Fruit fly (Drosophila melanogaster) whole organism, embryonic: Measurements from ENCODE around the gene CG8191.

ENCODE experiments used
- B-H1 ChIP-seq: fragments of 200-800 bp; sonication (Bioruptor generic); IDR thresholded peaks from 3 replicates; pipeline ENCODE4 v1.3.6; 2022; ENCODE audit warnings: missing biosample characterization, missing genetic modification characterization
- CG10267 ChIP-seq: fragments of 200-800 bp; sonication (Bioruptor generic); optimal IDR thresholded peaks from 2 replicates; lab custom pipeline; 2018; ENCODE audit warnings: missing biosample characterization, mild to moderate bottlenecking, missing genetic modification characterization, moderate library complexity
- CG10462 ChIP-seq: fragments of 200-800 bp; sonication (Bioruptor generic); optimal IDR thresholded peaks from 2 replicates; lab custom pipeline; 2016; ENCODE audit warnings: missing biosample characterization, missing genetic modification characterization
- CG11093 ChIP-seq: fragments of 200-800 bp; sonication (Bioruptor generic); IDR thresholded peaks from 3 replicates; pipeline ENCODE4 v1.3.6; 2022; ENCODE audit warnings: missing biosample characterization, missing genetic modification characterization
- CG12071 ChIP-seq: fragments of 200-800 bp; sonication (Bioruptor generic); optimal IDR thresholded peaks from 3 replicates; lab custom pipeline; 2018; ENCODE audit warnings: missing biosample characterization, mild to moderate bottlenecking, missing genetic modification characterization
- CG14050 ChIP-seq: fragments of 200-800 bp; sonication (Bioruptor generic); IDR thresholded peaks from 3 replicates; pipeline ENCODE4 v1.3.6; 2022; ENCODE audit warnings: missing biosample characterization, missing genetic modification characterization
- CG15479 ChIP-seq: fragments of 200-800 bp; sonication (Bioruptor generic); optimal IDR thresholded peaks from 3 replicates; lab custom pipeline; 2019; ENCODE audit warnings: missing biosample characterization, mild to moderate bottlenecking, missing genetic modification characterization, moderate library complexity
- CG18011 ChIP-seq: fragments of 200-800 bp; sonication (Bioruptor generic); optimal IDR thresholded peaks from 2 replicates; lab custom pipeline; 2017; ENCODE audit warnings: missing biosample characterization, missing genetic modification characterization, mild to moderate bottlenecking, moderate library complexity, missing genotype
- CG2199 ChIP-seq: fragments of 200-800 bp; sonication (Bioruptor generic); IDR thresholded peaks from 3 replicates; pipeline ENCODE4 v1.3.6; 2022; ENCODE audit warnings: missing biosample characterization, missing genetic modification characterization
- CG31365 ChIP-seq: fragments of 200-800 bp; sonication (Bioruptor generic); optimal IDR thresholded peaks from 2 replicates; lab custom pipeline; 2018; ENCODE audit warnings: missing biosample characterization, mild to moderate bottlenecking, missing genetic modification characterization
- CG6813 ChIP-seq: fragments of 200-800 bp; sonication (Bioruptor generic); optimal IDR thresholded peaks from 2 replicates; lab custom pipeline; 2017; ENCODE audit warnings: missing biosample characterization, missing genetic modification characterization, mild to moderate bottlenecking, moderate library complexity, missing genetic modification reagents
- CG7556 ChIP-seq: fragments of 200-800 bp; sonication (Bioruptor generic); optimal IDR thresholded peaks from 2 replicates; lab custom pipeline; 2017; ENCODE audit warnings: missing biosample characterization, mild to moderate bottlenecking, missing genetic modification characterization
- CG7839 ChIP-seq: fragments of 200-800 bp; sonication (Bioruptor generic); optimal IDR thresholded peaks from 3 replicates; lab custom pipeline; 2018; ENCODE audit warnings: missing biosample characterization, mild to moderate bottlenecking, missing genetic modification characterization, moderate library complexity
- CG8924 ChIP-seq: fragments of 200-800 bp; optimal IDR thresholded peaks from 3 replicates; lab custom pipeline; 2019; ENCODE audit warnings: missing biosample characterization, mild to moderate bottlenecking, missing genetic modification characterization, moderate library complexity
- Dbx ChIP-seq: fragments of 200-800 bp; sonication (Bioruptor generic); IDR thresholded peaks from 3 replicates; pipeline ENCODE4 v1.3.6; 2022; ENCODE audit warnings: missing biosample characterization, missing genetic modification characterization
- Ets97D ChIP-seq: fragments of 200-800 bp; sonication (Bioruptor generic); optimal IDR thresholded peaks from 3 replicates; lab custom pipeline; 2016; ENCODE audit warnings: missing biosample characterization, missing genetic modification characterization
- Med ChIP-seq: fragments of 200-800 bp; sonication (Bioruptor generic); peaks from one replicate; lab custom pipeline; 2016; ENCODE audit warnings: missing biosample characterization, missing genetic modification characterization, mild to moderate bottlenecking, inconsistent platforms, moderate library complexity
- NfI ChIP-seq: fragments of 200-800 bp; sonication (Bioruptor generic); optimal IDR thresholded peaks from 3 replicates; lab custom pipeline; 2018; ENCODE audit warnings: missing biosample characterization, mild to moderate bottlenecking, missing genetic modification characterization, moderate library complexity
- Sry-δ ChIP-seq: fragments of 200-800 bp; sonication (Bioruptor generic); optimal IDR thresholded peaks from 2 replicates; lab custom pipeline; 2016; ENCODE audit warnings: missing biosample characterization, missing genetic modification characterization
- al ChIP-seq: fragments of 200-800 bp; sonication (Bioruptor generic); IDR thresholded peaks from 2 replicates; pipeline ENCODE4 v1.3.6; 2022; ENCODE audit warnings: missing biosample characterization, missing genetic modification characterization
- amos ChIP-seq: fragments of 200-800 bp; sonication (Bioruptor generic); IDR thresholded peaks from 2 replicates; pipeline ENCODE4 v1.3.6; 2022; ENCODE audit warnings: missing biosample characterization, missing genetic modification characterization; ENCODE audit not compliant: partially characterized antibody
- bcd ChIP-seq: fragments of 200-800 bp; sonication (Bioruptor generic); optimal IDR thresholded peaks from 2 replicates; lab custom pipeline; 2017; ENCODE audit warnings: missing biosample characterization, mild to moderate bottlenecking, missing genetic modification characterization
- cg ChIP-seq: fragments of 200-800 bp; sonication (Bioruptor generic); optimal IDR thresholded peaks from 3 replicates; lab custom pipeline; 2019; ENCODE audit warnings: missing biosample characterization, mild to moderate bottlenecking, missing genetic modification characterization, moderate library complexity
- chinmo ChIP-seq: fragments of 200-800 bp; sonication (Bioruptor generic); IDR thresholded peaks from 4 replicates; pipeline ENCODE4 v1.3.6; 2022; ENCODE audit warnings: missing biosample characterization, missing genetic modification characterization; ENCODE audit not compliant: partially characterized antibody
- da ChIP-seq: fragments of 200-800 bp; sonication (Bioruptor generic); optimal IDR thresholded peaks from 2 replicates; lab custom pipeline; 2016; ENCODE audit warnings: missing biosample characterization, missing genetic modification characterization
- emc ChIP-seq: fragments of 200-800 bp; sonication (Bioruptor generic); optimal IDR thresholded peaks from 2 replicates; lab custom pipeline; 2016; ENCODE audit warnings: missing biosample characterization, missing genetic modification characterization
- grn ChIP-seq: fragments of 200-800 bp; sonication (Bioruptor generic); optimal IDR thresholded peaks from 3 replicates; lab custom pipeline; 2017; ENCODE audit warnings: missing biosample characterization, missing genetic modification characterization
- gsb-n ChIP-seq: fragments of 200-800 bp; sonication (Bioruptor generic); optimal IDR thresholded peaks from 3 replicates; lab custom pipeline; 2018; ENCODE audit warnings: missing biosample characterization, mild to moderate bottlenecking, missing genetic modification characterization
- her ChIP-seq: fragments of 200-800 bp; sonication (Bioruptor generic); optimal IDR thresholded peaks from 2 replicates; lab custom pipeline; 2016; ENCODE audit warnings: missing biosample characterization, missing genetic modification characterization
- lilli ChIP-seq: fragments of 200-800 bp; sonication (Bioruptor generic); optimal IDR thresholded peaks from 3 replicates; lab custom pipeline; 2016; ENCODE audit warnings: missing biosample characterization, missing genetic modification characterization
- lmd ChIP-seq: fragments of 200-800 bp; sonication (Bioruptor generic); IDR thresholded peaks from 2 replicates; pipeline ENCODE4 v1.3.6; 2022; ENCODE audit warnings: missing biosample characterization, missing genetic modification characterization
- nerfin-1 ChIP-seq: fragments of 200-800 bp; sonication (Bioruptor generic); optimal IDR thresholded peaks from 3 replicates; lab custom pipeline; 2019; ENCODE audit warnings: missing biosample characterization, mild to moderate bottlenecking, missing genetic modification characterization, moderate library complexity
- prd ChIP-seq, 3 experiments: fragments of >200 bp in 2 of 3; fragments of 200-800 bp in 1 of 3; sonication (Bioruptor generic) in 1 of 3; optimal IDR thresholded peaks in 2 of 3; IDR thresholded peaks in 1 of 3; 2 replicates in 2 of 3; 3 replicates in 1 of 3; pipeline versions ENCODE4 v1.3.6 to Lab custom; 2017 to 2022; ENCODE audit warnings: missing biosample characterization in 1 of 3, missing genetic modification characterization in 1 of 3
- pum ChIP-seq: fragments of 200-800 bp; sonication (Bioruptor generic); optimal IDR thresholded peaks from 2 replicates; lab custom pipeline; 2016; ENCODE audit warnings: missing biosample characterization, missing genetic modification characterization
- sd ChIP-seq: fragments of 200-800 bp; sonication (Bioruptor generic); optimal IDR thresholded peaks from 3 replicates; lab custom pipeline; 2018; ENCODE audit warnings: missing biosample characterization, mild to moderate bottlenecking, missing genetic modification characterization, moderate library complexity
- sens ChIP-seq: fragments of 200-800 bp; sonication (Bioruptor generic); peaks from one replicate; lab custom pipeline; 2016; ENCODE audit warnings: missing biosample characterization, missing genetic modification characterization
- sob ChIP-seq: fragments of 200-800 bp; sonication (Bioruptor generic); IDR thresholded peaks from 2 replicates; pipeline ENCODE4 v1.3.6; 2022; ENCODE audit warnings: missing biosample characterization, missing genetic modification characterization
- ssp ChIP-seq: fragments of 200-800 bp; sonication (Bioruptor generic); IDR thresholded peaks from 2 replicates; pipeline ENCODE4 v1.3.6; 2022; ENCODE audit warnings: missing biosample characterization, missing genetic modification characterization
- sug ChIP-seq: fragments of 200-800 bp; optimal IDR thresholded peaks from 2 replicates; lab custom pipeline; 2019; ENCODE audit warnings: missing biosample characterization, mild to moderate bottlenecking, missing genetic modification characterization, moderate library complexity
- vnd ChIP-seq: fragments of 200-800 bp; sonication (Bioruptor generic); IDR thresholded peaks from 3 replicates; pipeline ENCODE4 v1.3.6; 2022; ENCODE audit warnings: missing biosample characterization, missing genetic modification characterization; ENCODE audit not compliant: partially characterized antibody

CG8191 gene

DNA sequence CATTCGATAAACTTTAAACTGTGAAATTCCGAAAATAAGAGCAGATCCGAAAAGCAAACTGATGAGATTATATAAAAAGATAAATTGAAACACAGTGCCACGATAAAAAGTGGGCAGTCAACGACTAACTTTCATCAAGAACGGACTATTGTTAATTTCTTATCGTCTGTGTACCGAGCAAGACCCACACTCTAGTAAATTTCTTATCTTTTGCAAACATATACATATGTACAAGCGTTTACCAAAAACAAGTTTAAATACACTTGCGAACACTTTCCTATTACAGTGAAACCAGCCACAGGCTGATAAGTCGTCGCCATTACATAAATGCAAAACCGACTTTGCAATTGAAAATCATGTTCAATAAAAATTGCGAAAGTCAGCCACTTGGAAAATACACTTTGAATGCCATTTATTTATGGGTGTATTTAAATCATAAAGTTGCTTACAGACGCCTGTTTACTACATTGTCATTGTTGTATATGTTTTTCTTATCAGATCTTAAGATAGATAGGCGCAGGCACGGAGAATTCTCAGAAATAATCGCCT is 26.8 kb downstream of the CG8191 start (continued):
- TF ChIP-seq da = no peak
- no peak for TF ChIP-seq CG11093 (GFP tag; lab: Robert Waterston, UW)
- TF ChIP-seq CG18011 = no peak
- TF ChIP-seq CG2199 (GFP tag; lab: Robert Waterston, UW) = no peak
- no peak for TF ChIP-seq al (GFP tag; lab: Robert Waterston, UW)
- TF ChIP-seq sug = peak; percentile 19
- TF ChIP-seq grn (GFP tag; lab: Kevin White, UChicago) = no peak
- no peak for TF ChIP-seq CG31365 (tag; lab: Kevin White, UChicago)
- TF ChIP-seq Sry-δ = no peak
- TF ChIP-seq CG7556 (GFP tag; lab: Kevin White, UChicago) = no peak
- TF ChIP-seq bcd (GFP tag; lab: Kevin White, UChicago) = no peak

DNA sequence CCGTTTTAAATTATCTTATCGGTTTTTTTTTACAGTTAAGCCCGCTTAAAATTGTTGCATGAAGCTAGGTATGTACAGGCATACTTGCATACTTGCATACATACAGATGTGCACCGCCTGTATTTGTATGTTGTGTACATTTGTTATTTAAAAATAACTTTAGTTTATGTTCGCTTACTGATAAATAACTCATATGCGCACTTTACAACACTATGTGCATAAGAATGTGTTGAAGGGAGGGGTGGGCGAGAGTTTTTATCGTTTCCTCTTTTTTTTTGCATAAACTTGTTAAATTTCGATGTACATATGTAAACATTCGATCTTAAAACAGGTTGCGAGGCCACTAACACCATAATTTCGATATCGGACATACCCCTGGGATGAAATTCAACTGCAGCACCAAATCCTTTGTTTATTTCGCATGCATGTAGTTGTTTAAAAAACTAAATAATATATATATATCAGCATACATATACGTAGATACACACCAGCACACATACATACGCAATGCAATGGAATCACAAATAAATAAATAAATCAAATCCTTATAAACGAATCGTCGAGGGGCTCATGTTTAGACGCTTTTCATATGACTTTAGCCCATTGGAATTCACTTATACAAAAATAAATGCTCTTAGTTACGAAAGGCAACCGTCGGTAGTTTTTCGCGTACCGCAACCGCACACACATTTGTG is 27.9 kb downstream of the CG8191 start:
- peak; percentile 68 for TF ChIP-seq cg
- TF ChIP-seq pum (GFP tag; lab: Kevin White, UChicago) = no peak
- peak; percentile 66 for TF ChIP-seq CG10267
- TF ChIP-seq CG10462 (GFP tag; lab: Kevin White, UChicago) = no peak
- no peak for TF ChIP-seq sob (GFP tag; lab: Robert Waterston, UW)
- TF ChIP-seq CG6813 (GFP tag; lab: Kevin White, UChicago) = no peak
- no peak for TF ChIP-seq CG7839 (tag; lab: Kevin White, UChicago)
- TF ChIP-seq vnd (GFP tag; lab: Robert Waterston, UW) = no peak
- TF ChIP-seq CG14050 (GFP tag; lab: Robert Waterston, UW) = no peak
- TF ChIP-seq lilli (GFP tag; lab: Kevin White, UChicago) = no peak
- TF ChIP-seq her = no peak
- no peak for TF ChIP-seq emc
- no peak for TF ChIP-seq amos (GFP tag; lab: Robert Waterston, UW)
- TF ChIP-seq sd (tag; lab: Kevin White, UChicago) = peak; percentile 60
- TF ChIP-seq CG7556 (GFP tag; lab: Kevin White, UChicago) = no peak
- TF ChIP-seq Ets97D = no peak
- TF ChIP-seq Med (GFP tag; lab: Kevin White, UChicago) = peak; percentile 35
- TF ChIP-seq gsb-n (tag; lab: Kevin White, UChicago) = no peak
- TF ChIP-seq prd (optimal IDR thresholded peaks at IDR 0.05; lab: Kevin White, UChicago) = no peak
- TF ChIP-seq prd (GFP tag; IDR thresholded peaks at IDR 0.05; lab: Robert Waterston, UW) = no peak
- no peak for TF ChIP-seq ssp (GFP tag; lab: Robert Waterston, UW)
- TF ChIP-seq chinmo (GFP tag; lab: Robert Waterston, UW) = 0 out of 4 replicates have a peak, but pooled peaks have one; percentile 58
- no peak for TF ChIP-seq NfI (GFP tag; lab: Kevin White, UChicago)
- TF ChIP-seq CG12071 (GFP tag; lab: Kevin White, UChicago) = no peak
- peak; percentile 39 for TF ChIP-seq sens (GFP tag; lab: Kevin White, UChicago)
- TF ChIP-seq nerfin-1 = peak; percentile 59
- no peak for TF ChIP-seq B-H1 (GFP tag; lab: Robert Waterston, UW)
- TF ChIP-seq Dbx = no peak
- TF ChIP-seq lmd (GFP tag; lab: Robert Waterston, UW) = no peak
- TF ChIP-seq CG8924 = peak; percentile 53
- no peak for TF ChIP-seq CG15479
